Fruit fly (Drosophila melanogaster): Measurements from ENCODE around the gene CG10702.

Gene CG10702

dm6 chr2L:19037011-19037410, 32.6 kb downstream of the CG10702 start:
- TF ChIP-seq CG8159 (tag; optimal IDR thresholded peaks at IDR 0.05) (no peak), CG32121 (GFP tag; IDR thresholded peaks at IDR 0.05) (peak; percentile 27; the same call in 1 of the 2 replicates), CG13204 (GFP tag; optimal IDR thresholded peaks at IDR 0.05) (no peak), CG34367 (tag; optimal IDR thresholded peaks at IDR 0.05) (no peak), CG10348 (GFP tag; IDR thresholded peaks at IDR 0.05) (no peak), CG12605 (GFP tag; IDR thresholded peaks at IDR 0.05) (no peak), Ets98B (GFP tag; IDR thresholded peaks at IDR 0.05) (no peak), CG14655 (GFP tag; optimal IDR thresholded peaks at IDR 0.05) (no peak), CG17806 (tag; optimal IDR thresholded peaks at IDR 0.05) (no peak)

- no peak for TF ChIP-seq CG8159 (tag; optimal IDR thresholded peaks at IDR 0.05)
- TF ChIP-seq CG34367 (tag; optimal IDR thresholded peaks at IDR 0.05), result no peak
- TF ChIP-seq CG32121 (GFP tag; IDR thresholded peaks at IDR 0.05), result peak; percentile 47; the same call in 1 of the 2 replicates
- peak; percentile 20; the same call in 1 of the 2 replicates for TF ChIP-seq Ets98B (GFP tag; IDR thresholded peaks at IDR 0.05)
- TF ChIP-seq CG8301 (tag; optimal IDR thresholded peaks at IDR 0.05), result peak; percentile 27
- TF ChIP-seq CG9948 (tag; optimal IDR thresholded peaks at IDR 0.05), result peak; percentile 18
- peak; percentile 47; the same call in 2 of the 3 replicates for TF ChIP-seq CG4496 (GFP tag; IDR thresholded peaks at IDR 0.05)
- TF ChIP-seq CG13204 (GFP tag; optimal IDR thresholded peaks at IDR 0.05), result peak; percentile 86
Measured at dm6 chr2L:19036105-19036714, 33.4 kb downstream of the CG10702 start.

dm6 chr2L:19035013-19035412, 34.6 kb downstream of the CG10702 start:
- TF ChIP-seq Pif1B (GFP tag; optimal IDR thresholded peaks at IDR 0.05), result peak; percentile 15
- TF ChIP-seq CG32121 (GFP tag; IDR thresholded peaks at IDR 0.05), result no peak
- TF ChIP-seq rn (GFP tag; IDR thresholded peaks at IDR 0.05), result no peak

dm6 chr2L:19034213-19034929, 35.3 kb downstream of the CG10702 start, which contains the start of the genes mib2 and CG31800:
Gene mib2, plus strand, starts transcription at chr2L:19034444.
Gene CG31800, minus strand, starts transcription at chr2L:19034576.
- TF ChIP-seq CG12605 (GFP tag; IDR thresholded peaks at IDR 0.05) (no peak), Snoo (tag; optimal IDR thresholded peaks at IDR 0.05) (no peak), CG4496 (GFP tag; IDR thresholded peaks at IDR 0.05) (no peak), CG14655 (GFP tag; optimal IDR thresholded peaks at IDR 0.05) (no peak), CG32121 (GFP tag; IDR thresholded peaks at IDR 0.05) (no peak), CG13204 (GFP tag; optimal IDR thresholded peaks at IDR 0.05) (no peak), CG17806 (tag; optimal IDR thresholded peaks at IDR 0.05) (no peak), D1 (tag; optimal IDR thresholded peaks at IDR 0.05) (no peak), gl (tag; optimal IDR thresholded peaks at IDR 0.05) (no peak), CG10348 (GFP tag; IDR thresholded peaks at IDR 0.05) (no peak), CG9948 (tag; optimal IDR thresholded peaks at IDR 0.05) (no peak), CG8159 (tag; optimal IDR thresholded peaks at IDR 0.05) (no peak)

- TF ChIP-seq CG13204 (GFP tag; optimal IDR thresholded peaks at IDR 0.05) (no peak), rn (GFP tag; IDR thresholded peaks at IDR 0.05) (no peak), CG15710 (tag; optimal IDR thresholded peaks at IDR 0.05) (no peak), CG8301 (tag; optimal IDR thresholded peaks at IDR 0.05) (no peak), CG17806 (tag; optimal IDR thresholded peaks at IDR 0.05) (no peak), CG10348 (GFP tag; IDR thresholded peaks at IDR 0.05) (no peak), CG9948 (tag; optimal IDR thresholded peaks at IDR 0.05) (no peak), CG32121 (GFP tag; IDR thresholded peaks at IDR 0.05) (no peak), CG34367 (tag; optimal IDR thresholded peaks at IDR 0.05) (no peak), Pif1A (GFP tag; optimal IDR thresholded peaks at IDR 0.05) (no peak), CG8159 (tag; optimal IDR thresholded peaks at IDR 0.05) (no peak), CG14655 (GFP tag; optimal IDR thresholded peaks at IDR 0.05) (no peak)
Measured at dm6 chr2L:19033288-19033687, 36.4 kb downstream of the CG10702 start, which contains the start of gene hook. Gene hook, minus strand, starts transcription at chr2L:19033498.

- TF ChIP-seq CG13204 (GFP tag; optimal IDR thresholded peaks at IDR 0.05) (peak; percentile 78), D1 (tag; optimal IDR thresholded peaks at IDR 0.05) (no peak)
Measured at dm6 chr2L:19027246-19027886, 42.3 kb downstream of the CG10702 start, which contains the start of gene Sidpn. Gene Sidpn, plus strand, starts transcription at chr2L:19027710.

- no peak for TF ChIP-seq CG10348 (GFP tag; IDR thresholded peaks at IDR 0.05)
- TF ChIP-seq Pif1A (GFP tag; optimal IDR thresholded peaks at IDR 0.05), result peak; percentile 52
- TF ChIP-seq EcR (GFP tag; optimal IDR thresholded peaks at IDR 0.05), result no peak
- TF ChIP-seq CG32121 (GFP tag; IDR thresholded peaks at IDR 0.05), result no peak
- TF ChIP-seq CG4496 (GFP tag; IDR thresholded peaks at IDR 0.05), result no peak
- peak; percentile 66 for TF ChIP-seq CG17806 (tag; optimal IDR thresholded peaks at IDR 0.05)
- TF ChIP-seq Pif1B (GFP tag; optimal IDR thresholded peaks at IDR 0.05), result peak; percentile 15
- peak; percentile 69 for TF ChIP-seq CG14655 (GFP tag; optimal IDR thresholded peaks at IDR 0.05)
- TF ChIP-seq CG15710 (tag; optimal IDR thresholded peaks at IDR 0.05), result peak; percentile 79
- peak; percentile 65 for TF ChIP-seq CG9948 (tag; optimal IDR thresholded peaks at IDR 0.05)
- peak; percentile 56 for TF ChIP-seq Snoo (tag; optimal IDR thresholded peaks at IDR 0.05)
- TF ChIP-seq CG34367 (tag; optimal IDR thresholded peaks at IDR 0.05), result peak; percentile 59
- TF ChIP-seq CG13204 (GFP tag; optimal IDR thresholded peaks at IDR 0.05), result peak; percentile 37
- peak; percentile 55 for TF ChIP-seq CG8301 (tag; optimal IDR thresholded peaks at IDR 0.05)
- TF ChIP-seq CG8159 (tag; optimal IDR thresholded peaks at IDR 0.05), result peak; percentile 84
- TF ChIP-seq fd96Ca (GFP tag; IDR thresholded peaks at IDR 0.05), result no peak
- TF ChIP-seq D1 (tag; optimal IDR thresholded peaks at IDR 0.05), result no peak
- peak; percentile 46 for TF ChIP-seq gl (tag; optimal IDR thresholded peaks at IDR 0.05)
Measured at dm6 chr2L:19026491-19027197, 43.0 kb downstream of the CG10702 start.

Data from whole organism, pupa.